Worm (Caenorhabditis elegans) whole organism, L1 larva: Measurements from ENCODE around the gene dod-22.

Experiments used
- dsc-1 ChIP-seq: sonication (generic microtip); optimal IDR thresholded peaks from 2 replicates; lab custom pipeline; 2016; ENCODE audit warnings: mild to moderate bottlenecking, missing genetic modification characterization, missing compliant biosample characterization
- hpl-2 ChIP-seq: fragments of 150-350 bp; optimal IDR thresholded peaks from 2 replicates; lab custom pipeline; 2014; ENCODE audit warnings: missing biosample characterization, missing genetic modification reagents, missing genetic modification characterization
- mdl-1 ChIP-seq, 2 experiments: fragments of 150-350 bp; optimal IDR thresholded peaks; 2 replicates each; lab custom pipeline; 2014 to 2017; ENCODE audit warnings: missing biosample characterization in 2 of 2, missing genetic modification characterization in 2 of 2, inconsistent platforms in 1 of 2
- nhr-237 ChIP-seq: fragments of 150-350 bp; optimal IDR thresholded peaks from 2 replicates; lab custom pipeline; 2014; ENCODE audit warnings: missing biosample characterization, missing genetic modification characterization
- rnt-1 ChIP-seq: sonication (generic microtip); optimal IDR thresholded peaks from 2 replicates; lab custom pipeline; 2016; ENCODE audit warnings: mild to moderate bottlenecking, missing genetic modification characterization, moderate library complexity, missing compliant biosample characterization
- sox-4 ChIP-seq: sonication (generic microtip); optimal IDR thresholded peaks from 2 replicates; lab custom pipeline; 2016; ENCODE audit warnings: missing genetic modification characterization, missing compliant biosample characterization
- sptf-1 ChIP-seq: fragments of 150-350 bp; optimal IDR thresholded peaks from 2 replicates; lab custom pipeline; 2014; ENCODE audit warnings: missing biosample characterization, missing genetic modification characterization
- tlp-1 ChIP-seq: fragments of 150-350 bp; optimal IDR thresholded peaks from 2 replicates; lab custom pipeline; 2014; ENCODE audit warnings: missing biosample characterization, missing genetic modification characterization
- unc-62 ChIP-seq: fragments of 150-350 bp; optimal IDR thresholded peaks from 2 replicates; lab custom pipeline; 2014; ENCODE audit warnings: missing biosample characterization, missing genetic modification reagents, missing genetic modification characterization

DNA sequence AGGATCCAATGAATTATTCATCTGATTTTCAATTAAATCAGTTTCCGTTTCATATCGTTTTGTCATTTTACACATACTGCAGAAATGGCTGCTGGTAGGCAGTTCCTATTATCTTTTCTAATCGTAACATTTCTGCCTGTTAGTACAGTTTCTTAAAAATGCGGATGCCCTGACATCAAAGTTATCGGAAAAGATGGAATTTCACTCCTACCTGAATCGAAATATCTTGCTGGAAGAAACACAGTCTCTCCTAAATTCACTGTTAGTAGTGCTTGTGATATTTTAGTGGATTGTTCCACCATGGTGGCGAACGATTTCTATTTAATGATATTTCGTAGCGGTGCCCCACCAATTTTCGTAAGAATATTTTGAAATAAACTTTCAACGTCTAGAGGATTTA is 16.7 kb upstream of the dod-22 start, which contains the start of gene F55G11.10:
- TF ChIP-seq hpl-2 (GFP tag; lab: Kevin White, UChicago) (no peak), dsc-1 (tag; lab: Kevin White, UChicago) (no peak), mdl-1 (tag; optimal IDR thresholded peaks at IDR 0.05; lab: Kevin White, UChicago) (no peak), unc-62 (no peak), tlp-1 (tag; lab: Kevin White, UChicago) (no peak), nhr-237 (tag; lab: Kevin White, UChicago) (no peak), rnt-1 (no peak), sptf-1 (no peak), sox-4 (no peak)
